Fruit fly (Drosophila melanogaster) whole organism, embryonic: ENCODE data around the gene CG11089.
A peak's percentile ranks its signal among the peaks of the same experiment; 100 is the strongest.

Experiments used
- Adf1 ChIP-seq: fragments of 200-800 bp; sonication (Bioruptor generic); IDR thresholded peaks from 2 replicates; pipeline ENCODE4 v1.3.6; 2022; ENCODE audit warnings: missing biosample characterization, missing genetic modification characterization
- Bdp1 ChIP-seq: fragments of 200-800 bp; sonication (Bioruptor generic); optimal IDR thresholded peaks from 3 replicates; lab custom pipeline; 2016; ENCODE audit warnings: missing biosample characterization, missing genetic modification characterization
- CG10209 ChIP-seq: fragments of 200-800 bp; sonication (Bioruptor generic); optimal IDR thresholded peaks from 3 replicates; lab custom pipeline; 2017; ENCODE audit warnings: missing biosample characterization, mild to moderate bottlenecking, missing genetic modification characterization, missing genetic modification reagents
- CG10979 ChIP-seq: fragments of 200-800 bp; sonication (Bioruptor generic); optimal IDR thresholded peaks from 2 replicates; lab custom pipeline; 2018; ENCODE audit warnings: missing biosample characterization, mild to moderate bottlenecking, missing genetic modification characterization, moderate library complexity
- CG11696 ChIP-seq: fragments of 200-800 bp; sonication (Bioruptor generic); IDR thresholded peaks from 2 replicates; pipeline ENCODE4 v1.3.6; 2022; ENCODE audit warnings: missing biosample characterization, missing genetic modification characterization
- CG13123 ChIP-seq: fragments of 200-800 bp; sonication (Bioruptor generic); optimal IDR thresholded peaks from 2 replicates; lab custom pipeline; 2016; ENCODE audit warnings: missing biosample characterization, missing genetic modification characterization
- CG15601 ChIP-seq: fragments of 200-800 bp; sonication (Bioruptor generic); optimal IDR thresholded peaks from 3 replicates; lab custom pipeline; 2019; ENCODE audit warnings: missing biosample characterization, mild to moderate bottlenecking, missing genetic modification characterization, moderate library complexity
- CG17186 ChIP-seq: fragments of 200-800 bp; sonication (Bioruptor generic); optimal IDR thresholded peaks from 3 replicates; lab custom pipeline; 2017; ENCODE audit warnings: missing biosample characterization, missing genetic modification reagents, missing genetic modification characterization
- CG17359 ChIP-seq: fragments of 200-800 bp; sonication (Bioruptor generic); optimal IDR thresholded peaks from 3 replicates; lab custom pipeline; 2018; ENCODE audit warnings: missing biosample characterization, mild to moderate bottlenecking, missing genetic modification characterization, moderate library complexity
- CG17361 ChIP-seq: fragments of 200-800 bp; sonication (Bioruptor generic); IDR thresholded peaks from 3 replicates; pipeline ENCODE4 v1.3.6; 2022; ENCODE audit warnings: missing biosample characterization, missing genetic modification characterization
- CG1792 ChIP-seq: fragments of 200-800 bp; sonication (Bioruptor generic); optimal IDR thresholded peaks from 2 replicates; lab custom pipeline; 2016; ENCODE audit warnings: missing biosample characterization, missing genetic modification characterization
- CG30431 ChIP-seq: fragments of 200-800 bp; sonication (Bioruptor generic); optimal IDR thresholded peaks from 2 replicates; lab custom pipeline; 2017; ENCODE audit warnings: missing biosample characterization, missing genetic modification characterization
- CG6791 ChIP-seq: fragments of 200-800 bp; sonication (Bioruptor generic); IDR thresholded peaks from 3 replicates; pipeline ENCODE4 v1.3.6; 2022; ENCODE audit warnings: missing biosample characterization, missing genetic modification characterization; ENCODE audit not compliant: partially characterized antibody
- CG6813 ChIP-seq: fragments of 200-800 bp; sonication (Bioruptor generic); optimal IDR thresholded peaks from 2 replicates; lab custom pipeline; 2017; ENCODE audit warnings: missing biosample characterization, missing genetic modification characterization, mild to moderate bottlenecking, moderate library complexity, missing genetic modification reagents
- CG7556 ChIP-seq: fragments of 200-800 bp; sonication (Bioruptor generic); optimal IDR thresholded peaks from 2 replicates; lab custom pipeline; 2017; ENCODE audit warnings: missing biosample characterization, mild to moderate bottlenecking, missing genetic modification characterization
- CG8359 ChIP-seq: fragments of 200-800 bp; sonication (Bioruptor generic); optimal IDR thresholded peaks from 2 replicates; lab custom pipeline; 2017; ENCODE audit warnings: missing biosample characterization, mild to moderate bottlenecking, missing genetic modification characterization, borderline replicate concordance
- CG9727 ChIP-seq: fragments of 200-800 bp; sonication (Bioruptor generic); optimal IDR thresholded peaks from 3 replicates; lab custom pipeline; 2017; ENCODE audit warnings: missing biosample characterization, mild to moderate bottlenecking, missing genetic modification characterization
- Dek ChIP-seq: fragments of 200-800 bp; sonication (Bioruptor generic); optimal IDR thresholded peaks from 3 replicates; lab custom pipeline; 2019; ENCODE audit warnings: missing biosample characterization, mild to moderate bottlenecking, missing genetic modification characterization, moderate library complexity
- Dip3 ChIP-seq: fragments of 200-800 bp; sonication (Bioruptor generic); optimal IDR thresholded peaks from 3 replicates; lab custom pipeline; 2016; ENCODE audit warnings: missing biosample characterization, missing genetic modification characterization
- Elba2 ChIP-seq: fragments of 200-800 bp; sonication (Bioruptor generic); optimal IDR thresholded peaks from 3 replicates; lab custom pipeline; 2016; ENCODE audit warnings: missing biosample characterization, missing genetic modification characterization
- Hsf ChIP-seq: fragments of 200-800 bp; sonication (Bioruptor generic); optimal IDR thresholded peaks from 3 replicates; lab custom pipeline; 2016; ENCODE audit warnings: missing biosample characterization, missing genetic modification characterization
- Lhr ChIP-seq: fragments of 200-800 bp; sonication (Bioruptor generic); optimal IDR thresholded peaks from 3 replicates; lab custom pipeline; 2017; ENCODE audit warnings: mild to moderate bottlenecking, missing biosample characterization, missing genetic modification reagents, missing genetic modification characterization
- MBD-R2 ChIP-seq: fragments of 200-800 bp; sonication (Bioruptor generic); IDR thresholded peaks from 2 replicates; pipeline ENCODE4 v1.3.6; 2022; ENCODE audit warnings: missing biosample characterization, missing genetic modification characterization
- Mad ChIP-seq: fragments of 200-800 bp; sonication (Bioruptor generic); optimal IDR thresholded peaks from 2 replicates; lab custom pipeline; 2016; ENCODE audit warnings: missing biosample characterization, missing genetic modification characterization
- Mrtf ChIP-seq: fragments of 200-800 bp; sonication (Bioruptor generic); IDR thresholded peaks from 3 replicates; pipeline ENCODE4 v1.3.6; 2022; ENCODE audit warnings: missing biosample characterization, missing genetic modification characterization
- Opbp ChIP-seq: fragments of 200-800 bp; sonication (Bioruptor generic); IDR thresholded peaks from 3 replicates; pipeline ENCODE4 v1.3.6; 2022; ENCODE audit warnings: missing biosample characterization, missing genetic modification characterization; ENCODE audit not compliant: partially characterized antibody
- Optix ChIP-seq: fragments of 200-800 bp; sonication (Bioruptor generic); IDR thresholded peaks from 3 replicates; pipeline ENCODE4 v1.3.6; 2022; ENCODE audit warnings: missing biosample characterization, missing genetic modification characterization
- amos ChIP-seq: fragments of 200-800 bp; sonication (Bioruptor generic); IDR thresholded peaks from 2 replicates; pipeline ENCODE4 v1.3.6; 2022; ENCODE audit warnings: missing biosample characterization, missing genetic modification characterization; ENCODE audit not compliant: partially characterized antibody
- ash1 ChIP-seq: fragments of 200-800 bp; sonication (Bioruptor generic); optimal IDR thresholded peaks from 2 replicates; lab custom pipeline; 2018; ENCODE audit warnings: missing biosample characterization, mild to moderate bottlenecking, missing genetic modification characterization
- bab2 ChIP-seq: fragments of 200-800 bp; sonication (Bioruptor generic); optimal IDR thresholded peaks from 2 replicates; lab custom pipeline; 2016; ENCODE audit warnings: missing biosample characterization, missing genetic modification characterization
- dmrt11E ChIP-seq: fragments of 200-800 bp; sonication (Bioruptor generic); optimal IDR thresholded peaks from 3 replicates; lab custom pipeline; 2018; ENCODE audit warnings: missing biosample characterization, mild to moderate bottlenecking, missing genetic modification characterization, moderate library complexity
- esg ChIP-seq: fragments of 200-800 bp; sonication (Bioruptor generic); conservative IDR thresholded peaks from 2 replicates; pipeline ENCODE4 v1.3.6; 2022; ENCODE audit warnings: missing biosample characterization, missing genetic modification characterization
- fd3F ChIP-seq: fragments of 200-800 bp; sonication (Bioruptor generic); optimal IDR thresholded peaks from 2 replicates; lab custom pipeline; 2018; ENCODE audit warnings: missing biosample characterization, mild to moderate bottlenecking, missing genetic modification characterization, moderate library complexity
- ftz-f1 ChIP-seq: fragments of 200-800 bp; sonication (Bioruptor generic); optimal IDR thresholded peaks from 2 replicates; lab custom pipeline; 2016; ENCODE audit warnings: missing biosample characterization, missing genetic modification characterization
- gce ChIP-seq: fragments of 200-800 bp; sonication (Bioruptor generic); IDR thresholded peaks from 3 replicates; pipeline ENCODE4 v1.3.6; 2022; ENCODE audit warnings: missing biosample characterization, missing genetic modification characterization
- gsb-n ChIP-seq: fragments of 200-800 bp; sonication (Bioruptor generic); optimal IDR thresholded peaks from 3 replicates; lab custom pipeline; 2018; ENCODE audit warnings: missing biosample characterization, mild to moderate bottlenecking, missing genetic modification characterization
- lov ChIP-seq, 2 experiments: fragments of 200-800 bp in 1 of 2; fragments of >200 bp in 1 of 2; sonication (Bioruptor generic) in 1 of 2; IDR thresholded peaks in 1 of 2; optimal IDR thresholded peaks in 1 of 2; 2 replicates in 1 of 2; 3 replicates in 1 of 2; pipeline versions ENCODE4 v1.3.6 to Lab custom; 2017 to 2022; ENCODE audit warnings: missing biosample characterization in 1 of 2, missing genetic modification characterization in 1 of 2
- nmo ChIP-seq: fragments of 200-800 bp; sonication (Bioruptor generic); optimal IDR thresholded peaks from 2 replicates; lab custom pipeline; 2018; ENCODE audit warnings: missing biosample characterization, mild to moderate bottlenecking, missing genetic modification characterization, moderate library complexity
- phol ChIP-seq: fragments of 200-800 bp; sonication (Bioruptor generic); optimal IDR thresholded peaks from 3 replicates; lab custom pipeline; 2018; ENCODE audit warnings: missing biosample characterization, mild to moderate bottlenecking, missing genetic modification characterization, moderate library complexity
- psq ChIP-seq: fragments of 200-800 bp; sonication (Bioruptor generic); optimal IDR thresholded peaks from 2 replicates; lab custom pipeline; 2017; ENCODE audit warnings: missing biosample characterization, missing genetic modification characterization
- pzg ChIP-seq: fragments of 200-800 bp; sonication (Bioruptor generic); optimal IDR thresholded peaks from 3 replicates; lab custom pipeline; 2018; ENCODE audit warnings: missing biosample characterization, mild to moderate bottlenecking, missing genetic modification characterization, moderate library complexity
- rib ChIP-seq: fragments of 200-800 bp; sonication (Bioruptor generic); IDR thresholded peaks from 2 replicates; pipeline ENCODE4 v1.3.6; 2022; ENCODE audit warnings: missing biosample characterization, missing genetic modification characterization
- sna ChIP-seq: fragments of 200-800 bp; sonication (Bioruptor generic); IDR thresholded peaks from 2 replicates; pipeline ENCODE4 v1.3.6; 2022; ENCODE audit warnings: missing biosample characterization, missing genetic modification characterization; ENCODE audit not compliant: partially characterized antibody
- sr ChIP-seq: fragments of 200-800 bp; sonication (Bioruptor generic); IDR thresholded peaks from 3 replicates; pipeline ENCODE4 v1.3.6; 2022; ENCODE audit warnings: missing biosample characterization, missing genetic modification characterization
- tin ChIP-seq: fragments of 200-800 bp; sonication (Bioruptor generic); optimal IDR thresholded peaks from 3 replicates; lab custom pipeline; 2016; ENCODE audit warnings: missing biosample characterization, missing genetic modification characterization
- tna ChIP-seq: fragments of 200-800 bp; sonication (Bioruptor generic); IDR thresholded peaks from 2 replicates; pipeline ENCODE4 v1.3.6; 2022; ENCODE audit warnings: missing biosample characterization, missing genetic modification characterization; ENCODE audit not compliant: partially characterized antibody
- vnd ChIP-seq: fragments of 200-800 bp; sonication (Bioruptor generic); IDR thresholded peaks from 3 replicates; pipeline ENCODE4 v1.3.6; 2022; ENCODE audit warnings: missing biosample characterization, missing genetic modification characterization; ENCODE audit not compliant: partially characterized antibody

The CG11089 gene

DNA sequence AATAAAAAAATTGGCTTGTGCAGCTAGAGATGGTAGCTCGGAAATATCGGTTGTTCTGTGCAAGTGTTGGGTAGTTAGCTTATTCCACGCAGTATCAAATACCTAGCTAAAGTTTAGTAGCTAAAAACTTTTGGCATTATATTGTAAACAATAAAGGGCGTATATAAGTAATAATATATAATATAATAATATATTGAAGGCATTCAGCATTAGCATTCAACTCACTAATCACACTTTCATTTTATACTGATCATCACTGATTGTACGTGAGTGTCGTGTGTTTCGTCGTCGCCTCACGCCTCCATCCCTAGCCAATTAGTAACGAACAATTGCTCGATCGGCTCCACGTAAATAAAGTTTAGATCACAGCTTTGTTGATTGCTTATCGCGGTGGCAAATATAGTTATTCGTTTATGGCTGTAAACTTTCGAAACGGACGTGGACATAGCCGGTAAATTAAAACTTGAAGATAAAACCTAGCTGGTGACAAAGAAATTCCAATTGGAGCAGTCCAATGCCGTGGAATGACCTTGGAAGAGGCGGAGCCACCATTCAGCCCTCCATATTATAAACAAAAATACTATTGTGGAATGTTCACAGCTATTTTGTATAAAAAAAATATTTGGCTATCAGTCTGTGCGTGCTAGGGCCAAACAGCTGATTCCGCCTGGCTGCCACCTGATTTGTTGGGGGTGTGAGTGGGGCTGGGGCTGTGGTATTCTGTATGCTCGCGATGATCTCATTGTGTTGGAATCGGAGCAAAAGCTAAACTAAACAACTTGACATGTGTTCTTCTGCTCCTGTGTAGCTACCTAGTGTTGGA, 41.2 kb downstream of the CG11089 start, which contains the start of the genes PIG-S, sud1 and CG11168 (continued):
- no peak for TF ChIP-seq CG1792
- TF ChIP-seq MBD-R2 (GFP tag; lab: Robert Waterston, UW), result peak; percentile 85
- TF ChIP-seq sna (GFP tag; lab: Robert Waterston, UW), result peak; percentile 91
- peak; percentile 57 for TF ChIP-seq tin (GFP tag; lab: Kevin White, UChicago)
- TF ChIP-seq amos (GFP tag; lab: Robert Waterston, UW), result peak; percentile 82
- TF ChIP-seq Mrtf (GFP tag; lab: Robert Waterston, UW), result no peak
- TF ChIP-seq CG17361 (GFP tag; lab: Robert Waterston, UW), result no peak; the same call in 1 of the 3 replicates
- no peak for TF ChIP-seq CG17186 (GFP tag; lab: Kevin White, UChicago)
- TF ChIP-seq CG11696 (GFP tag; lab: Robert Waterston, UW), result no peak
- no peak for TF ChIP-seq ash1 (GFP tag; lab: Kevin White, UChicago)
- peak; percentile 52; the same call in 1 of the 2 replicates for TF ChIP-seq esg (GFP tag; lab: Robert Waterston, UW)
- peak; percentile 57 for TF ChIP-seq CG10979 (tag; lab: Kevin White, UChicago)
- TF ChIP-seq CG30431 (GFP tag; lab: Kevin White, UChicago), result peak; percentile 21
- peak; percentile 93 for TF ChIP-seq ftz-f1 (GFP tag; lab: Kevin White, UChicago)
- TF ChIP-seq Hsf (GFP tag; lab: Kevin White, UChicago), result no peak
- TF ChIP-seq Mad, result no peak
- peak; percentile 85 for TF ChIP-seq gsb-n (tag; lab: Kevin White, UChicago)
- no peak for TF ChIP-seq lov (optimal IDR thresholded peaks at IDR 0.05; lab: Kevin White, UChicago)
- 0 out of 3 replicates have a peak, but pooled peaks have one; percentile 23 for TF ChIP-seq lov (GFP tag; IDR thresholded peaks at IDR 0.05; lab: Robert Waterston, UW)
- TF ChIP-seq Bdp1, result no peak
- peak; percentile 95 for TF ChIP-seq vnd (GFP tag; lab: Robert Waterston, UW)
- no peak for TF ChIP-seq CG15601 (tag; lab: Kevin White, UChicago)
- peak; percentile 36; the same call in 1 of the 2 replicates for TF ChIP-seq Adf1 (GFP tag; lab: Robert Waterston, UW)
- no peak for TF ChIP-seq rib (GFP tag; lab: Robert Waterston, UW)
- TF ChIP-seq psq (GFP tag; lab: Kevin White, UChicago), result peak; percentile 25
- TF ChIP-seq nmo (GFP tag; lab: Kevin White, UChicago), result peak; percentile 85
- TF ChIP-seq tna, result peak; percentile 71; the same call in 1 of the 2 replicates
- TF ChIP-seq Elba2 (GFP tag; lab: Kevin White, UChicago), result peak; percentile 41
- TF ChIP-seq Opbp (GFP tag; lab: Robert Waterston, UW), result peak; percentile 79
- TF ChIP-seq Optix (GFP tag; lab: Robert Waterston, UW), result no peak
- no peak for TF ChIP-seq CG10209
- peak; percentile 69 for TF ChIP-seq dmrt11E (tag; lab: Kevin White, UChicago)
- peak; percentile 56 for TF ChIP-seq pzg (GFP tag; lab: Kevin White, UChicago)
- TF ChIP-seq Dek (tag; lab: Kevin White, UChicago), result peak; percentile 72
- peak; percentile 30 for TF ChIP-seq fd3F (GFP tag; lab: Kevin White, UChicago)
- TF ChIP-seq CG6813 (GFP tag; lab: Kevin White, UChicago), result no peak
- peak; percentile 68 for TF ChIP-seq CG9727 (GFP tag; lab: Kevin White, UChicago)
- peak; percentile 48 for TF ChIP-seq CG13123 (GFP tag; lab: Kevin White, UChicago)
- no peak for TF ChIP-seq gce (GFP tag; lab: Robert Waterston, UW)
- no peak for TF ChIP-seq CG8359 (GFP tag; lab: Kevin White, UChicago)
- no peak for TF ChIP-seq sr (GFP tag; lab: Robert Waterston, UW)
- no peak for TF ChIP-seq Dip3 (GFP tag; lab: Kevin White, UChicago)
- peak; percentile 82 for TF ChIP-seq CG6791 (GFP tag; lab: Robert Waterston, UW)
- peak; percentile 81 for TF ChIP-seq phol (tag; lab: Kevin White, UChicago)
- peak; percentile 27 for TF ChIP-seq Lhr (GFP tag; lab: Kevin White, UChicago)
- no peak for TF ChIP-seq CG7556 (GFP tag; lab: Kevin White, UChicago)
- TF ChIP-seq bab2, result no peak
- TF ChIP-seq CG17359 (tag; lab: Kevin White, UChicago), result peak; percentile 42
